Fruit fly (Drosophila melanogaster) whole organism, embryonic: ENCODE results near the gene spd-2.

ENCODE experiments used
- Abd-B ChIP-seq: fragments of 200-800 bp; sonication (Bioruptor generic); optimal IDR thresholded peaks from 2 replicates; lab custom pipeline; 2018; ENCODE audit warnings: missing biosample characterization, mild to moderate bottlenecking, missing genetic modification characterization, moderate library complexity
- Asciz ChIP-seq: fragments of 200-800 bp; sonication (Bioruptor generic); optimal IDR thresholded peaks from 2 replicates; lab custom pipeline; 2017; ENCODE audit warnings: missing biosample characterization, mild to moderate bottlenecking, missing genetic modification characterization, missing genetic modification reagents
- CG10274 ChIP-seq: fragments of 200-800 bp; sonication (Bioruptor generic); optimal IDR thresholded peaks from 3 replicates; lab custom pipeline; 2017; ENCODE audit warnings: missing biosample characterization, mild to moderate bottlenecking, missing genetic modification characterization
- CG11723 ChIP-seq: fragments of 200-800 bp; sonication (Bioruptor generic); optimal IDR thresholded peaks from 2 replicates; lab custom pipeline; 2017; ENCODE audit warnings: missing biosample characterization, mild to moderate bottlenecking, missing genetic modification characterization
- CG12659 ChIP-seq: fragments of 200-800 bp; sonication (Bioruptor generic); optimal IDR thresholded peaks from 3 replicates; lab custom pipeline; 2017; ENCODE audit warnings: mild to moderate bottlenecking, missing biosample characterization, missing genetic modification reagents, missing genetic modification characterization
- CG13123 ChIP-seq: fragments of 200-800 bp; sonication (Bioruptor generic); optimal IDR thresholded peaks from 2 replicates; lab custom pipeline; 2016; ENCODE audit warnings: missing biosample characterization, missing genetic modification characterization
- CG13296 ChIP-seq: fragments of 200-800 bp; sonication (Bioruptor generic); optimal IDR thresholded peaks from 3 replicates; lab custom pipeline; 2018; ENCODE audit warnings: missing biosample characterization, mild to moderate bottlenecking, missing genetic modification characterization
- CG14050 ChIP-seq: fragments of 200-800 bp; sonication (Bioruptor generic); IDR thresholded peaks from 3 replicates; pipeline ENCODE4 v1.3.6; 2022; ENCODE audit warnings: missing biosample characterization, missing genetic modification characterization
- CG14441 ChIP-seq: fragments of 200-800 bp; sonication (Bioruptor generic); IDR thresholded peaks from 2 replicates; pipeline ENCODE4 v1.3.6; 2022; ENCODE audit warnings: missing biosample characterization, missing genetic modification characterization
- CG17186 ChIP-seq: fragments of 200-800 bp; sonication (Bioruptor generic); optimal IDR thresholded peaks from 3 replicates; lab custom pipeline; 2017; ENCODE audit warnings: missing biosample characterization, missing genetic modification reagents, missing genetic modification characterization
- CG17359 ChIP-seq: fragments of 200-800 bp; sonication (Bioruptor generic); optimal IDR thresholded peaks from 3 replicates; lab custom pipeline; 2018; ENCODE audit warnings: missing biosample characterization, mild to moderate bottlenecking, missing genetic modification characterization, moderate library complexity
- CG2889 ChIP-seq: fragments of 200-800 bp; sonication (Bioruptor generic); IDR thresholded peaks from 3 replicates; pipeline ENCODE4 v1.3.6; 2022; ENCODE audit warnings: missing biosample characterization, missing genetic modification characterization
- CG43689 ChIP-seq: fragments of 200-800 bp; sonication (Bioruptor generic); IDR thresholded peaks from 2 replicates; pipeline ENCODE4 v1.3.6; 2022; ENCODE audit warnings: missing biosample characterization, missing genetic modification characterization
- CG4854 ChIP-seq: fragments of 200-800 bp; sonication (Bioruptor generic); optimal IDR thresholded peaks from 2 replicates; lab custom pipeline; 2016; ENCODE audit warnings: missing biosample characterization, missing genetic modification characterization, inconsistent platforms
- CG5180 ChIP-seq: fragments of 200-800 bp; sonication (Bioruptor generic); optimal IDR thresholded peaks from 3 replicates; lab custom pipeline; 2017; ENCODE audit warnings: missing biosample characterization, missing genetic modification characterization, mild to moderate bottlenecking, moderate library complexity, missing genetic modification reagents
- CG7372 ChIP-seq: fragments of 200-800 bp; sonication (Bioruptor generic); IDR thresholded peaks from 2 replicates; pipeline ENCODE4 v1.3.6; 2022; ENCODE audit warnings: missing biosample characterization, missing genetic modification characterization
- CG7745 ChIP-seq: fragments of 200-800 bp; sonication (Bioruptor generic); optimal IDR thresholded peaks from 2 replicates; lab custom pipeline; 2018; ENCODE audit warnings: missing biosample characterization, mild to moderate bottlenecking, missing genetic modification characterization, moderate library complexity
- CG7987 ChIP-seq: fragments of 200-800 bp; sonication (Bioruptor generic); optimal IDR thresholded peaks from 2 replicates; lab custom pipeline; 2018; ENCODE audit warnings: missing biosample characterization, mild to moderate bottlenecking, missing genetic modification characterization, moderate library complexity
- CG9609 ChIP-seq: fragments of 200-800 bp; sonication (Bioruptor generic); optimal IDR thresholded peaks from 3 replicates; lab custom pipeline; 2016; ENCODE audit warnings: missing biosample characterization, missing genetic modification characterization
- CG9797 ChIP-seq: fragments of 200-800 bp; sonication (Bioruptor generic); optimal IDR thresholded peaks from 3 replicates; lab custom pipeline; 2018; ENCODE audit warnings: missing biosample characterization, mild to moderate bottlenecking, missing genetic modification characterization
- CrebB ChIP-seq: fragments of 200-800 bp; sonication (Bioruptor generic); optimal IDR thresholded peaks from 3 replicates; lab custom pipeline; 2018; ENCODE audit warnings: missing biosample characterization, mild to moderate bottlenecking, missing genetic modification characterization
- D ChIP-seq, 2 experiments: fragments of 200-800 bp in 1 of 2; fragments of >200 bp in 1 of 2; sonication (Bioruptor generic) in 1 of 2; optimal IDR thresholded peaks; 2 replicates in 1 of 2; 3 replicates in 1 of 2; lab custom pipeline; 2017; ENCODE audit warnings: mild to moderate bottlenecking in 1 of 2, missing biosample characterization in 1 of 2, missing genetic modification characterization in 1 of 2, missing genetic modification reagents in 1 of 2
- Dref ChIP-seq: fragments of 200-800 bp; sonication (Bioruptor generic); IDR thresholded peaks from 2 replicates; pipeline ENCODE4 v1.3.6; 2022; ENCODE audit warnings: missing biosample characterization, missing genetic modification characterization
- Gsc ChIP-seq: fragments of 200-800 bp; sonication (Bioruptor generic); IDR thresholded peaks from 2 replicates; pipeline ENCODE4 v1.3.6; 2022; ENCODE audit warnings: missing biosample characterization, missing genetic modification characterization
- H15 ChIP-seq: fragments of 200-800 bp; sonication (Bioruptor generic); IDR thresholded peaks from 3 replicates; pipeline ENCODE4 v1.3.6; 2022; ENCODE audit warnings: missing biosample characterization, missing genetic modification characterization
- HLHmδ ChIP-seq: fragments of 200-800 bp; sonication (Bioruptor generic); optimal IDR thresholded peaks from 2 replicates; lab custom pipeline; 2018; ENCODE audit warnings: missing biosample characterization, mild to moderate bottlenecking, missing genetic modification characterization, moderate library complexity
- MBD-R2 ChIP-seq: fragments of 200-800 bp; sonication (Bioruptor generic); IDR thresholded peaks from 2 replicates; pipeline ENCODE4 v1.3.6; 2022; ENCODE audit warnings: missing biosample characterization, missing genetic modification characterization
- MTF-1 ChIP-seq: fragments of 200-800 bp; sonication (Bioruptor generic); optimal IDR thresholded peaks from 2 replicates; lab custom pipeline; 2018; ENCODE audit warnings: missing biosample characterization, mild to moderate bottlenecking, missing genetic modification characterization, borderline replicate concordance
- Meics ChIP-seq: fragments of 200-800 bp; sonication (Bioruptor generic); optimal IDR thresholded peaks from 2 replicates; lab custom pipeline; 2017; ENCODE audit warnings: missing biosample characterization, mild to moderate bottlenecking, missing genetic modification characterization
- PHDP ChIP-seq: fragments of 200-800 bp; sonication (Bioruptor generic); optimal IDR thresholded peaks from 3 replicates; lab custom pipeline; 2018; ENCODE audit warnings: missing biosample characterization, mild to moderate bottlenecking, missing genetic modification characterization, moderate library complexity
- Sox102F ChIP-seq: fragments of 200-800 bp; sonication (Bioruptor generic); optimal IDR thresholded peaks from 2 replicates; lab custom pipeline; 2018; ENCODE audit warnings: missing biosample characterization, mild to moderate bottlenecking, missing genetic modification characterization, moderate library complexity
- Sry-δ ChIP-seq: fragments of 200-800 bp; sonication (Bioruptor generic); optimal IDR thresholded peaks from 2 replicates; lab custom pipeline; 2016; ENCODE audit warnings: missing biosample characterization, missing genetic modification characterization
- Ssrp ChIP-seq: fragments of 200-800 bp; sonication (Bioruptor generic); optimal IDR thresholded peaks from 2 replicates; lab custom pipeline; 2018; ENCODE audit warnings: missing biosample characterization, mild to moderate bottlenecking, missing genetic modification characterization, moderate library complexity
- Xbp1 ChIP-seq: fragments of 200-800 bp; sonication (Bioruptor generic); optimal IDR thresholded peaks from 3 replicates; lab custom pipeline; 2016; ENCODE audit warnings: missing biosample characterization, mild to moderate bottlenecking, missing genetic modification characterization
- al ChIP-seq: fragments of 200-800 bp; sonication (Bioruptor generic); IDR thresholded peaks from 2 replicates; pipeline ENCODE4 v1.3.6; 2022; ENCODE audit warnings: missing biosample characterization, missing genetic modification characterization
- cad ChIP-seq: fragments of >200 bp; optimal IDR thresholded peaks from 2 replicates; lab custom pipeline; 2017; ENCODE audit warnings: missing biosample characterization, missing genetic modification characterization
- caup ChIP-seq: fragments of 200-800 bp; sonication (Bioruptor generic); optimal IDR thresholded peaks from 3 replicates; lab custom pipeline; 2017; ENCODE audit warnings: missing biosample characterization, mild to moderate bottlenecking, missing genetic modification characterization, moderate library complexity; ENCODE audit not compliant: severe bottlenecking
- corto ChIP-seq: fragments of 200-800 bp; sonication (Bioruptor generic); optimal IDR thresholded peaks from 2 replicates; lab custom pipeline; 2016; ENCODE audit warnings: missing biosample characterization, mild to moderate bottlenecking, missing genetic modification characterization, moderate library complexity
- crp ChIP-seq, 2 experiments: fragments of 200-800 bp; sonication (Bioruptor generic); optimal IDR thresholded peaks; 2 replicates in 1 of 2; 3 replicates in 1 of 2; lab custom pipeline; 2017; ENCODE audit warnings: missing biosample characterization in 2 of 2, missing genetic modification characterization in 2 of 2, mild to moderate bottlenecking in 1 of 2, moderate library complexity in 1 of 2
- da ChIP-seq: fragments of 200-800 bp; sonication (Bioruptor generic); optimal IDR thresholded peaks from 2 replicates; lab custom pipeline; 2016; ENCODE audit warnings: missing biosample characterization, missing genetic modification characterization
- disco-r ChIP-seq: fragments of 200-800 bp; sonication (Bioruptor generic); optimal IDR thresholded peaks from 2 replicates; lab custom pipeline; 2016; ENCODE audit warnings: missing biosample characterization, missing genetic modification characterization
- dysf ChIP-seq: fragments of 200-800 bp; sonication (Bioruptor generic); IDR thresholded peaks from 3 replicates; pipeline ENCODE4 v1.3.6; 2022; ENCODE audit warnings: missing biosample characterization, missing genetic modification characterization
- eve ChIP-seq, 2 experiments: fragments of >200 bp; optimal IDR thresholded peaks; 2 replicates each; lab custom pipeline; 2017; ENCODE audit warnings: missing biosample characterization in 2 of 2, missing genetic modification characterization in 2 of 2
- gfzf ChIP-seq: fragments of 200-800 bp; sonication (Bioruptor generic); optimal IDR thresholded peaks from 2 replicates; lab custom pipeline; 2016; ENCODE audit warnings: missing biosample characterization, mild to moderate bottlenecking, missing genetic modification characterization, moderate library complexity
- ham ChIP-seq: fragments of 200-800 bp; sonication (Bioruptor generic); IDR thresholded peaks from 2 replicates; pipeline ENCODE4 v1.3.6; 2022; ENCODE audit warnings: missing biosample characterization, missing genetic modification characterization
- luna ChIP-seq: fragments of 200-800 bp; sonication (Bioruptor generic); optimal IDR thresholded peaks from 2 replicates; lab custom pipeline; 2016; ENCODE audit warnings: missing biosample characterization, missing genetic modification characterization
- nau ChIP-seq: fragments of 200-800 bp; sonication (Bioruptor generic); optimal IDR thresholded peaks from 3 replicates; lab custom pipeline; 2017; ENCODE audit warnings: missing biosample characterization, mild to moderate bottlenecking, missing genetic modification characterization, missing genetic modification reagents
- org-1 ChIP-seq: fragments of 200-800 bp; sonication (Bioruptor generic); optimal IDR thresholded peaks from 2 replicates; lab custom pipeline; 2017; ENCODE audit warnings: missing biosample characterization, missing genetic modification characterization
- sens-2 ChIP-seq: fragments of 200-800 bp; sonication (Bioruptor generic); IDR thresholded peaks from 2 replicates; pipeline ENCODE4 v1.3.6; 2022; ENCODE audit warnings: missing biosample characterization, missing genetic modification characterization
- z ChIP-seq: fragments of 200-800 bp; sonication (Bioruptor generic); IDR thresholded peaks from 3 replicates; pipeline ENCODE4 v1.3.6; 2022; ENCODE audit warnings: missing biosample characterization, missing genetic modification characterization

Gene spd-2

DNA sequence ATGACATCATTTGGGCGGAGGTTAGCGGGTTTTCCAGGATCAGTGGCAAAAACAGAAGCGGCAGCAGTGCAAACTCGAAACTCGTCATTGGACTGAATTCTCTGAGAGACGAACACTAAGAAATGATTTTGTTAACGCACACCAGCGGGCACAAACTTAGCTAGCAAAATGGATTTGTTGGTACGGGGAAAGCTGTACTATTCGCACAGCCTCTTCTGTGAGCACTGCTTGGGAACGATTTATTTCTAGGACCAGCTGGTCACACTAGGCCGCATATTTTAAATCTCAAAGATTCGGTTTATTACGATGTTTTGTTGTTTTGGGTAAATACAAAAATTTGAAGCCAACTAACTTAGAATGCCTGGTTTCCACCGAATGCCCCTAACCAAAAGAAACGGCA, 14.3 kb upstream of the spd-2 start, which contains the start of gene CG4098 (continued):
- TF ChIP-seq CG14050 (GFP tag; lab: Robert Waterston, UW) (peak; percentile 51; the same call in 2 of the 3 replicates), MBD-R2 (GFP tag; lab: Robert Waterston, UW) (peak; percentile 95), Ssrp (tag; lab: Kevin White, UChicago) (peak; percentile 15), Meics (GFP tag; lab: Kevin White, UChicago) (peak; percentile 69), dysf (GFP tag; lab: Robert Waterston, UW) (peak; percentile 70), CG13123 (GFP tag; lab: Kevin White, UChicago) (peak; percentile 25), MTF-1 (GFP tag; lab: Kevin White, UChicago) (peak; percentile 24), CG7987 (peak; percentile 29), Sry-δ (peak; percentile 51), cad (no peak), CG17186 (no peak), HLHmδ (GFP tag; lab: Kevin White, UChicago) (no peak), D (optimal IDR thresholded peaks at IDR 0.05; lab: Kevin White, UChicago) (no peak), D (GFP tag; optimal IDR thresholded peaks at IDR 0.05; lab: Kevin White, UChicago) (no peak), CG12659 (peak; percentile 70), CG11723 (no peak), CrebB (tag; lab: Kevin White, UChicago) (peak; percentile 2), PHDP (tag; lab: Kevin White, UChicago) (peak; percentile 20), Sox102F (GFP tag; lab: Kevin White, UChicago) (peak; percentile 29), caup (GFP tag; lab: Kevin White, UChicago) (peak; percentile 55), CG2889 (GFP tag; lab: Robert Waterston, UW) (peak; percentile 57; the same call in 1 of the 3 replicates), CG7372 (GFP tag; lab: Robert Waterston, UW) (peak; percentile 43; the same call in 1 of the 2 replicates), eve (GFP tag; optimal IDR thresholded peaks at IDR 0.05; lab: Kevin White, UChicago) (no peak), CG14441 (GFP tag; lab: Robert Waterston, UW) (peak; percentile 69), CG10274 (GFP tag; lab: Kevin White, UChicago) (no peak), gfzf (GFP tag; lab: Kevin White, UChicago) (peak; percentile 77), nau (GFP tag; lab: Kevin White, UChicago) (no peak), luna (peak; percentile 10), Gsc (GFP tag; lab: Robert Waterston, UW) (no peak), CG17359 (tag; lab: Kevin White, UChicago) (peak; percentile 53), Asciz (GFP tag; lab: Kevin White, UChicago) (peak; percentile 5), corto (GFP tag; lab: Kevin White, UChicago) (peak; percentile 17), CG7745 (tag; lab: Kevin White, UChicago) (no peak), CG4854 (GFP tag; lab: Kevin White, UChicago) (no peak), disco-r (GFP tag; lab: Kevin White, UChicago) (no peak), CG43689 (GFP tag; lab: Robert Waterston, UW) (no peak), CG9609 (GFP tag; lab: Kevin White, UChicago) (peak; percentile 45), Dref (peak; percentile 53), ham (GFP tag; lab: Robert Waterston, UW) (no peak), crp (GFP tag; optimal IDR thresholded peaks at IDR 0.05; lab: Kevin White, UChicago) (no peak), Xbp1 (peak; percentile 80), CG5180 (GFP tag; lab: Kevin White, UChicago) (no peak), al (GFP tag; lab: Robert Waterston, UW) (peak; percentile 64), H15 (GFP tag; lab: Robert Waterston, UW) (peak; percentile 62; the same call in 1 of the 3 replicates), org-1 (GFP tag; lab: Kevin White, UChicago) (no peak), sens-2 (no peak), CG13296 (GFP tag; lab: Kevin White, UChicago) (peak; percentile 28), CG9797 (GFP tag; lab: Kevin White, UChicago) (peak; percentile 52), Abd-B (GFP tag; lab: Kevin White, UChicago) (peak; percentile 5), da (no peak), z (GFP tag; lab: Robert Waterston, UW) (no peak)
